Worm (Caenorhabditis elegans) whole organism, L1 larva: ENCODE results near the gene R11D1.1.
A peak's percentile ranks its signal among the peaks of the same experiment; 100 is the strongest.

ENCODE experiments used
- ama-1 ChIP-seq: fragments of 150-350 bp; optimal IDR thresholded peaks from 2 replicates; lab custom pipeline; 2014
- egl-13 ChIP-seq: sonication (generic microtip); optimal IDR thresholded peaks from 2 replicates; lab custom pipeline; 2016; ENCODE audit warnings: missing genotype, missing genetic modification reagents, missing genetic modification characterization, missing compliant biosample characterization
- hlh-17 ChIP-seq: fragments of 200-800 bp; sonication (Bioruptor generic); optimal IDR thresholded peaks from 2 replicates; lab custom pipeline; 2018; ENCODE audit warnings: missing genetic modification characterization, mild to moderate bottlenecking, missing compliant biosample characterization, moderate library complexity, borderline replicate concordance
- lin-39 ChIP-seq: fragments of 150-350 bp; optimal IDR thresholded peaks from 2 replicates; lab custom pipeline; 2014; ENCODE audit warnings: missing biosample characterization, missing genetic modification reagents, missing genetic modification characterization
- lsy-2 ChIP-seq, 2 experiments: fragments of 150-350 bp; optimal IDR thresholded peaks; 2 replicates each; lab custom pipeline; 2014; ENCODE audit warnings: missing biosample characterization in 2 of 2, missing genetic modification characterization in 2 of 2
- nhr-11 ChIP-seq: fragments of 150-350 bp; optimal IDR thresholded peaks from 2 replicates; lab custom pipeline; 2014; ENCODE audit warnings: missing biosample characterization, missing genetic modification characterization
- nhr-77 ChIP-seq: fragments of 150-350 bp; optimal IDR thresholded peaks from 2 replicates; lab custom pipeline; 2014; ENCODE audit warnings: missing biosample characterization, missing genetic modification characterization
- sptf-1 ChIP-seq: fragments of 150-350 bp; optimal IDR thresholded peaks from 2 replicates; lab custom pipeline; 2014; ENCODE audit warnings: missing biosample characterization, missing genetic modification characterization
- sup-37 ChIP-seq: fragments of 200-800 bp; sonication (Bioruptor generic); optimal IDR thresholded peaks from 2 replicates; lab custom pipeline; 2018; ENCODE audit warnings: mild to moderate bottlenecking, missing genetic modification characterization, missing compliant biosample characterization
- unc-62 ChIP-seq: fragments of 150-350 bp; optimal IDR thresholded peaks from 2 replicates; lab custom pipeline; 2014; ENCODE audit warnings: missing biosample characterization, missing genetic modification reagents, missing genetic modification characterization
- zag-1 ChIP-seq: fragments of 150-350 bp; optimal IDR thresholded peaks from 2 replicates; lab custom pipeline; 2014; ENCODE audit warnings: missing biosample characterization, missing genetic modification characterization
- ztf-4 ChIP-seq: fragments of 150-350 bp; optimal IDR thresholded peaks from 2 replicates; lab custom pipeline; 2014; ENCODE audit warnings: missing biosample characterization, missing genetic modification characterization

DNA sequence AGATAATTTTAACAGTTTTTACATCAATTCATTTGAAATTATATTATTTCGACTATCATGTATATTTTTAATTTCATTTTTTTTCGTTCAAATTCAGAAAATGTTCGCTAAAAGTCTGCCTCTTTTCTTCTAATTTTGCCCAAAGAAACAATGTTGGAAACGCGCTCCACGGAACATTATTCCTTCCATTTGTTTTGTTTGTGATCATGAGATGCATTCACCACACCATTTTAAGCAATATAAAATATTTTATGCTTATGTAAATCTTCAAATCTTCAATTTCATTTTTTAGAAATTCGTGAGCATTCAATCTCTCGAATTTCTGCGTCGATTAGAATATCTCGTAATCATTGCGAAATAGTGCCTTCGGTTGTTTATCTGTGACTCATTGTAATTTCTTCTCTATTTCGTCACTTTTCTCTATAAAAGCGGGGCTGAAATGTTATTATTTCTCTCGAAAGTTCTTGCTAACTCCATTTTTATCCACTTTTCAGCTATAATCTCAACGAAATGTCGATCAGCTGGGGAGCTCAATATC, 6.7 kb upstream of the R11D1.1 start, which contains the start of gene istr-1:
- TF ChIP-seq unc-62 (GFP tag; lab: Kevin White, UChicago): no peak
- TF ChIP-seq hlh-17 (GFP tag; lab: Kevin White, UChicago): no peak
- no peak for TF ChIP-seq nhr-77 (tag; lab: Kevin White, UChicago)
- TF ChIP-seq ztf-4 (tag; lab: Kevin White, UChicago): no peak
- TF ChIP-seq lin-39 (tag; lab: Kevin White, UChicago): no peak
- peak in 1 of 2 experiments; percentile 33 for TF ChIP-seq lsy-2 (tag; optimal IDR thresholded peaks at IDR 0.05; lab: Kevin White, UChicago)
- TF ChIP-seq nhr-11 (tag; lab: Kevin White, UChicago): no peak
- no peak for TF ChIP-seq sptf-1 (tag; lab: Kevin White, UChicago)
- no peak for TF ChIP-seq egl-13 (tag; lab: Kevin White, UChicago)
- TF ChIP-seq zag-1 (tag; lab: Kevin White, UChicago): no peak
- TF ChIP-seq sup-37: no peak
- no peak for TF ChIP-seq ama-1 (lab: Kevin White, UChicago)
